Fruit fly (Drosophila melanogaster) whole organism, embryonic: ENCODE measurements around the gene cu.
A peak's percentile ranks its signal among the peaks of the same experiment; 100 is the strongest.

Experiments used
- Ada2b ChIP-seq: fragments of 200-800 bp; sonication (Bioruptor generic); IDR thresholded peaks from 2 replicates; pipeline ENCODE4 v1.3.6; 2022; ENCODE audit warnings: missing biosample characterization, missing genetic modification characterization
- Atf-2 ChIP-seq: fragments of 200-800 bp; sonication (Bioruptor generic); optimal IDR thresholded peaks from 2 replicates; lab custom pipeline; 2016; ENCODE audit warnings: missing biosample characterization, missing genetic modification characterization
- Awh ChIP-seq: fragments of 200-800 bp; sonication (Bioruptor generic); IDR thresholded peaks from 2 replicates; pipeline ENCODE4, ENCODE4 v1.3.6; 2022; ENCODE audit warnings: missing biosample characterization, missing genetic modification characterization
- B-H2 ChIP-seq: fragments of 200-800 bp; sonication (Bioruptor generic); optimal IDR thresholded peaks from 2 replicates; lab custom pipeline; 2018; ENCODE audit warnings: missing biosample characterization, mild to moderate bottlenecking, missing genetic modification characterization
- Bdp1 ChIP-seq: fragments of 200-800 bp; sonication (Bioruptor generic); optimal IDR thresholded peaks from 3 replicates; lab custom pipeline; 2016; ENCODE audit warnings: missing biosample characterization, missing genetic modification characterization
- Blimp-1 ChIP-seq: fragments of 200-800 bp; sonication (Bioruptor generic); optimal IDR thresholded peaks from 3 replicates; lab custom pipeline; 2018; ENCODE audit warnings: missing biosample characterization, missing genetic modification characterization, mild to moderate bottlenecking, moderate library complexity, missing genetic modification reagents
- CG10321 ChIP-seq: fragments of 200-800 bp; sonication (Bioruptor generic); IDR thresholded peaks from 2 replicates; pipeline ENCODE4 v1.3.6; 2022; ENCODE audit warnings: missing biosample characterization, missing genetic modification characterization
- CG10431 ChIP-seq: fragments of 200-800 bp; sonication (Bioruptor generic); optimal IDR thresholded peaks from 3 replicates; lab custom pipeline; 2018; ENCODE audit warnings: missing biosample characterization, mild to moderate bottlenecking, missing genetic modification characterization
- CG10543 ChIP-seq: fragments of 200-800 bp; sonication (Bioruptor generic); optimal IDR thresholded peaks from 3 replicates; lab custom pipeline; 2017; ENCODE audit warnings: missing biosample characterization, mild to moderate bottlenecking, missing genetic modification characterization, moderate library complexity
- CG12071 ChIP-seq: fragments of 200-800 bp; sonication (Bioruptor generic); optimal IDR thresholded peaks from 3 replicates; lab custom pipeline; 2018; ENCODE audit warnings: missing biosample characterization, mild to moderate bottlenecking, missing genetic modification characterization
- CG12219 ChIP-seq: fragments of 200-800 bp; sonication (Bioruptor generic); optimal IDR thresholded peaks from 3 replicates; lab custom pipeline; 2018; ENCODE audit warnings: missing biosample characterization, mild to moderate bottlenecking, missing genetic modification characterization
- CG1529 ChIP-seq: fragments of 200-800 bp; sonication (Bioruptor generic); optimal IDR thresholded peaks from 3 replicates; lab custom pipeline; 2018; ENCODE audit warnings: missing biosample characterization, missing genetic modification characterization
- CG17829 ChIP-seq: fragments of 200-800 bp; optimal IDR thresholded peaks from 2 replicates; lab custom pipeline; 2019; ENCODE audit warnings: missing biosample characterization, mild to moderate bottlenecking, missing genetic modification characterization, moderate library complexity
- CG1832 ChIP-seq: fragments of 200-800 bp; sonication (Bioruptor generic); optimal IDR thresholded peaks from 2 replicates; lab custom pipeline; 2017; ENCODE audit warnings: missing biosample characterization, mild to moderate bottlenecking, missing genetic modification characterization, inconsistent platforms
- CG18619 ChIP-seq: fragments of 200-800 bp; sonication (Bioruptor generic); optimal IDR thresholded peaks from 3 replicates; lab custom pipeline; 2017; ENCODE audit warnings: missing biosample characterization, mild to moderate bottlenecking, missing genetic modification characterization
- CG2712 ChIP-seq: fragments of 200-800 bp; optimal IDR thresholded peaks from 3 replicates; lab custom pipeline; 2019; ENCODE audit warnings: missing biosample characterization, mild to moderate bottlenecking, missing genetic modification characterization, moderate library complexity
- CG2875 ChIP-seq: fragments of 200-800 bp; sonication (Bioruptor generic); optimal IDR thresholded peaks from 2 replicates; lab custom pipeline; 2017; ENCODE audit warnings: missing biosample characterization, mild to moderate bottlenecking, missing genetic modification characterization, missing genetic modification reagents
- CG33213 ChIP-seq: fragments of 200-800 bp; sonication (Bioruptor generic); optimal IDR thresholded peaks from 3 replicates; lab custom pipeline; 2016; ENCODE audit warnings: missing biosample characterization, missing genetic modification characterization
- CG42726 ChIP-seq: fragments of 200-800 bp; sonication (Bioruptor generic); IDR thresholded peaks from 2 replicates; pipeline ENCODE4 v1.3.6; 2022; ENCODE audit warnings: missing biosample characterization, missing genetic modification characterization; ENCODE audit not compliant: partially characterized antibody
- CG4282 ChIP-seq: fragments of 200-800 bp; sonication (Bioruptor generic); optimal IDR thresholded peaks from 2 replicates; lab custom pipeline; 2016; ENCODE audit warnings: missing biosample characterization, missing genetic modification characterization
- CG6689 ChIP-seq: fragments of 200-800 bp; sonication (Bioruptor generic); IDR thresholded peaks from 2 replicates; pipeline ENCODE4 v1.3.6; 2022; ENCODE audit warnings: missing biosample characterization, missing genetic modification characterization
- CG8089 ChIP-seq: fragments of 200-800 bp; sonication (Bioruptor generic); optimal IDR thresholded peaks from 3 replicates; lab custom pipeline; 2016; ENCODE audit warnings: missing biosample characterization, missing genetic modification characterization
- CG9876 ChIP-seq: fragments of 200-800 bp; sonication (Bioruptor generic); optimal IDR thresholded peaks from 2 replicates; lab custom pipeline; 2016; ENCODE audit warnings: missing biosample characterization, missing genetic modification characterization
- CTCF ChIP-seq: fragments of 200-800 bp; sonication (Bioruptor generic); optimal IDR thresholded peaks from 2 replicates; lab custom pipeline; 2017; ENCODE audit warnings: missing biosample characterization, mild to moderate bottlenecking, missing genetic modification characterization, moderate library complexity
- CkIIα-i1 ChIP-seq: fragments of 200-800 bp; sonication (Bioruptor generic); IDR thresholded peaks from 2 replicates; pipeline ENCODE4 v1.3.6; 2022; ENCODE audit warnings: missing biosample characterization, missing genetic modification characterization
- Dref ChIP-seq: fragments of 200-800 bp; sonication (Bioruptor generic); IDR thresholded peaks from 2 replicates; pipeline ENCODE4 v1.3.6; 2022; ENCODE audit warnings: missing biosample characterization, missing genetic modification characterization
- Drgx ChIP-seq: fragments of 200-800 bp; sonication (Bioruptor generic); IDR thresholded peaks from 2 replicates; pipeline ENCODE4 v1.3.6; 2022; ENCODE audit warnings: missing biosample characterization, missing genetic modification characterization
- Ets65A ChIP-seq: fragments of 200-800 bp; sonication (Bioruptor generic); peaks from one replicate; lab custom pipeline; 2016; ENCODE audit warnings: missing biosample characterization, missing genetic modification characterization
- Gsc ChIP-seq: fragments of 200-800 bp; sonication (Bioruptor generic); IDR thresholded peaks from 2 replicates; pipeline ENCODE4 v1.3.6; 2022; ENCODE audit warnings: missing biosample characterization, missing genetic modification characterization
- Gug ChIP-seq: fragments of 200-800 bp; sonication (Bioruptor generic); IDR thresholded peaks from 4 replicates; pipeline ENCODE4 v1.3.6; 2022; ENCODE audit warnings: missing biosample characterization, missing genetic modification characterization
- HLH54F ChIP-seq: fragments of 200-800 bp; sonication (Bioruptor generic); optimal IDR thresholded peaks from 3 replicates; lab custom pipeline; 2016; ENCODE audit warnings: missing biosample characterization, missing genetic modification characterization
- Hand ChIP-seq: fragments of 200-800 bp; sonication (Bioruptor generic); optimal IDR thresholded peaks from 2 replicates; lab custom pipeline; 2017; ENCODE audit warnings: mild to moderate bottlenecking, missing biosample characterization, missing genetic modification reagents, missing genetic modification characterization
- Hmr ChIP-seq: fragments of 200-800 bp; sonication (Bioruptor generic); optimal IDR thresholded peaks from 3 replicates; lab custom pipeline; 2017; ENCODE audit warnings: mild to moderate bottlenecking, missing biosample characterization, missing genetic modification reagents, missing genetic modification characterization
- Nf-YA ChIP-seq: fragments of 200-800 bp; sonication (Bioruptor generic); IDR thresholded peaks from 2 replicates; pipeline ENCODE4 v1.3.6; 2022; ENCODE audit warnings: missing biosample characterization, missing genetic modification characterization
- Oaz ChIP-seq: fragments of 200-800 bp; sonication (Bioruptor generic); IDR thresholded peaks from 2 replicates; pipeline ENCODE4 v1.3.6; 2022; ENCODE audit warnings: missing biosample characterization, missing genetic modification characterization
- ato ChIP-seq: fragments of 200-800 bp; sonication (Bioruptor generic); IDR thresholded peaks from 2 replicates; pipeline ENCODE4 v1.3.6; 2022; ENCODE audit warnings: missing biosample characterization, missing genetic modification characterization; ENCODE audit not compliant: partially characterized antibody
- crol ChIP-seq: fragments of 200-800 bp; sonication (Bioruptor generic); IDR thresholded peaks from 2 replicates; pipeline ENCODE4 v1.3.6; 2022; ENCODE audit warnings: missing biosample characterization, missing genetic modification characterization
- dmrt11E ChIP-seq: fragments of 200-800 bp; sonication (Bioruptor generic); optimal IDR thresholded peaks from 3 replicates; lab custom pipeline; 2018; ENCODE audit warnings: missing biosample characterization, mild to moderate bottlenecking, missing genetic modification characterization, moderate library complexity
- ems ChIP-seq: fragments of 200-800 bp; sonication (Bioruptor generic); optimal IDR thresholded peaks from 3 replicates; lab custom pipeline; 2016; ENCODE audit warnings: missing biosample characterization, missing genetic modification characterization
- en ChIP-seq: fragments of 200-800 bp; sonication (Bioruptor generic); optimal IDR thresholded peaks from 2 replicates; lab custom pipeline; 2016; ENCODE audit warnings: missing biosample characterization, missing genetic modification characterization
- h ChIP-seq: fragments of >200 bp; optimal IDR thresholded peaks from 2 replicates; lab custom pipeline; 2017
- klu ChIP-seq: fragments of 200-800 bp; sonication (Bioruptor generic); IDR thresholded peaks from 2 replicates; pipeline ENCODE4 v1.3.6; 2022; ENCODE audit warnings: missing biosample characterization, missing genetic modification characterization
- kni ChIP-seq: fragments of 200-800 bp; sonication (Bioruptor generic); optimal IDR thresholded peaks from 3 replicates; lab custom pipeline; 2017; ENCODE audit warnings: mild to moderate bottlenecking, missing biosample characterization, missing genetic modification reagents, missing genetic modification characterization
- nau ChIP-seq: fragments of 200-800 bp; sonication (Bioruptor generic); optimal IDR thresholded peaks from 3 replicates; lab custom pipeline; 2017; ENCODE audit warnings: missing biosample characterization, mild to moderate bottlenecking, missing genetic modification characterization, missing genetic modification reagents
- p53 ChIP-seq: fragments of 200-800 bp; sonication (Bioruptor generic); optimal IDR thresholded peaks from 2 replicates; lab custom pipeline; 2016; ENCODE audit warnings: missing biosample characterization, missing genetic modification characterization
- pita ChIP-seq: fragments of 200-800 bp; sonication (Bioruptor generic); optimal IDR thresholded peaks from 2 replicates; lab custom pipeline; 2017; ENCODE audit warnings: missing biosample characterization, mild to moderate bottlenecking, missing genetic modification characterization
- pros ChIP-seq: fragments of 200-800 bp; sonication (Bioruptor generic); optimal IDR thresholded peaks from 3 replicates; lab custom pipeline; 2019; ENCODE audit warnings: missing biosample characterization, mild to moderate bottlenecking, missing genetic modification characterization, moderate library complexity
- run ChIP-seq: fragments of 200-800 bp; sonication (Bioruptor generic); optimal IDR thresholded peaks from 3 replicates; lab custom pipeline; 2018; ENCODE audit warnings: missing biosample characterization, mild to moderate bottlenecking, missing genetic modification characterization
- seq ChIP-seq: fragments of 200-800 bp; sonication (Bioruptor generic); IDR thresholded peaks from 2 replicates; pipeline ENCODE4 v1.3.6; 2022; ENCODE audit warnings: missing biosample characterization, missing genetic modification characterization
- sima ChIP-seq: fragments of 200-800 bp; sonication (Bioruptor generic); optimal IDR thresholded peaks from 2 replicates; lab custom pipeline; 2016; ENCODE audit warnings: missing biosample characterization, missing genetic modification characterization
- tio ChIP-seq: fragments of 200-800 bp; sonication (Bioruptor generic); optimal IDR thresholded peaks from 2 replicates; lab custom pipeline; 2017; ENCODE audit warnings: missing biosample characterization, missing genetic modification characterization, inconsistent platforms
- vfl ChIP-seq: fragments of 200-800 bp; sonication (Bioruptor generic); optimal IDR thresholded peaks from 2 replicates; lab custom pipeline; 2016; ENCODE audit warnings: missing biosample characterization, missing genetic modification characterization
- wek ChIP-seq: fragments of 200-800 bp; sonication (Bioruptor generic); optimal IDR thresholded peaks from 3 replicates; lab custom pipeline; 2018; ENCODE audit warnings: missing biosample characterization, mild to moderate bottlenecking, missing genetic modification characterization, moderate library complexity

cu gene

dm6 chr3R:11226496-11226895 is 29.1 kb downstream of the cu start, which contains the start of gene CG17726 (continued):
- TF ChIP-seq wek (GFP tag; lab: Kevin White, UChicago): peak; percentile 79
- TF ChIP-seq Gug (GFP tag; lab: Robert Waterston, UW): peak; percentile 79; the same call in 3 of the 4 replicates
- peak; percentile 79 for TF ChIP-seq CG8089 (GFP tag; lab: Kevin White, UChicago)
- peak; percentile 97 for TF ChIP-seq Oaz (GFP tag; lab: Robert Waterston, UW)
- TF ChIP-seq Hand (GFP tag; lab: Kevin White, UChicago): peak; percentile 92
- TF ChIP-seq tio (GFP tag; lab: Kevin White, UChicago): no peak
- peak; percentile 68 for TF ChIP-seq en
- TF ChIP-seq sima (GFP tag; lab: Kevin White, UChicago): peak; percentile 66
- TF ChIP-seq CG10431 (GFP tag; lab: Kevin White, UChicago): peak; percentile 91
- TF ChIP-seq CG2712 (tag; lab: Kevin White, UChicago): peak; percentile 99
- peak; percentile 86 for TF ChIP-seq CG10321 (GFP tag; lab: Robert Waterston, UW)
- peak; percentile 88 for TF ChIP-seq vfl (GFP tag; lab: Kevin White, UChicago)
- TF ChIP-seq Drgx (GFP tag; lab: Robert Waterston, UW): peak; percentile 98
- TF ChIP-seq CG6689 (GFP tag; lab: Robert Waterston, UW): peak; percentile 99
- no peak for TF ChIP-seq ato (GFP tag; lab: Robert Waterston, UW)
- TF ChIP-seq pita (GFP tag; lab: Kevin White, UChicago): no peak
- TF ChIP-seq p53 (GFP tag; lab: Kevin White, UChicago): peak; percentile 56
- peak; percentile 97 for TF ChIP-seq seq (GFP tag; lab: Robert Waterston, UW)
- peak; percentile 38 for TF ChIP-seq pros (GFP tag; lab: Kevin White, UChicago)
- peak; percentile 98 for TF ChIP-seq Ada2b (GFP tag; lab: Robert Waterston, UW)
- TF ChIP-seq Gsc (GFP tag; lab: Robert Waterston, UW): peak; percentile 86
- peak; percentile 68 for TF ChIP-seq CkIIα-i1 (GFP tag; lab: Robert Waterston, UW)
- TF ChIP-seq klu: peak; percentile 92
- peak; percentile 36 for TF ChIP-seq CTCF (GFP tag; lab: Kevin White, UChicago)
- peak; percentile 91 for TF ChIP-seq Ets65A
- peak; percentile 85 for TF ChIP-seq CG10543 (GFP tag; lab: Kevin White, UChicago)
- TF ChIP-seq Bdp1 (GFP tag; lab: Kevin White, UChicago): peak; percentile 82
- no peak for TF ChIP-seq h (lab: Kevin White, UChicago)
- peak; percentile 52 for TF ChIP-seq CG9876 (GFP tag; lab: Kevin White, UChicago)
- TF ChIP-seq CG12219 (GFP tag; lab: Kevin White, UChicago): peak; percentile 95
- TF ChIP-seq CG17829 (tag; lab: Kevin White, UChicago): peak; percentile 98
- no peak for TF ChIP-seq nau
- peak; percentile 90 for TF ChIP-seq CG12071 (GFP tag; lab: Kevin White, UChicago)
- TF ChIP-seq Blimp-1 (GFP tag; lab: Kevin White, UChicago): peak; percentile 94
- TF ChIP-seq ems (GFP tag; lab: Kevin White, UChicago): peak; percentile 87
- TF ChIP-seq CG1832 (GFP tag; lab: Kevin White, UChicago): no peak
- TF ChIP-seq Hmr: no peak
- TF ChIP-seq CG33213: peak; percentile 67
- TF ChIP-seq kni: peak; percentile 76
- TF ChIP-seq CG18619 (GFP tag; lab: Kevin White, UChicago): peak; percentile 94
- TF ChIP-seq HLH54F: peak; percentile 78
- no peak for TF ChIP-seq CG42726 (GFP tag; lab: Robert Waterston, UW)
- TF ChIP-seq dmrt11E (tag; lab: Kevin White, UChicago): peak; percentile 99
- peak; percentile 13 for TF ChIP-seq CG4282
- TF ChIP-seq CG1529: peak; percentile 92
- TF ChIP-seq B-H2 (GFP tag; lab: Kevin White, UChicago): peak; percentile 92
- peak; percentile 91 for TF ChIP-seq Atf-2 (GFP tag; lab: Kevin White, UChicago)
- peak; percentile 96 for TF ChIP-seq run
- TF ChIP-seq CG2875 (GFP tag; lab: Kevin White, UChicago): peak; percentile 96
- TF ChIP-seq Dref (GFP tag; lab: Robert Waterston, UW): peak; percentile 20; the same call in 1 of the 2 replicates
- TF ChIP-seq Nf-YA (GFP tag; lab: Robert Waterston, UW): peak; percentile 96
- peak; percentile 99 for TF ChIP-seq Awh (GFP tag; lab: Robert Waterston, UW)
- TF ChIP-seq crol (GFP tag; lab: Robert Waterston, UW): peak; percentile 74
